Worm (Caenorhabditis elegans): ENCODE data around the gene F46E10.3.
A peak's percentile ranks its signal among the peaks of the same experiment; 100 is the strongest.

F46E10.3 gene

ce11 chrV:6513356-6513755, 4.7 kb upstream of the F46E10.3 start:
- TF ChIP-seq flt-1 (GFP tag; IDR thresholded peaks at IDR 0.05) (no peak), T22C8.4 (GFP tag; IDR thresholded peaks at IDR 0.05) (no peak), tab-1 (GFP tag; IDR thresholded peaks at IDR 0.05) (no peak), cog-1 (tag; optimal IDR thresholded peaks at IDR 0.05) (no peak), ztf-29 (GFP tag; IDR thresholded peaks at IDR 0.05) (no peak), klf-2 (GFP tag; conservative IDR thresholded peaks at IDR 0.05) (no peak), med-1 (GFP tag; optimal IDR thresholded peaks at IDR 0.05; ENCODE audit: insufficient read depth) (no peak), ref-1 (GFP tag; conservative IDR thresholded peaks at IDR 0.05) (no peak), ztf-23 (GFP tag; IDR thresholded peaks at IDR 0.05) (no peak)

ce11 chrV:6513786-6514430, 4.2 kb upstream of the F46E10.3 start:
- TF ChIP-seq T22C8.4 (GFP tag; IDR thresholded peaks at IDR 0.05) = 0 out of 2 replicates have a peak, but pooled peaks have one; percentile 18
- no peak for TF ChIP-seq cog-1 (tag; optimal IDR thresholded peaks at IDR 0.05)

- no peak for TF ChIP-seq med-1 (GFP tag; optimal IDR thresholded peaks at IDR 0.05; ENCODE audit: insufficient read depth)
- no peak for TF ChIP-seq ref-1 (GFP tag; conservative IDR thresholded peaks at IDR 0.05)
- TF ChIP-seq flt-1 (GFP tag; IDR thresholded peaks at IDR 0.05) = no peak
- no peak for TF ChIP-seq klf-2 (GFP tag; conservative IDR thresholded peaks at IDR 0.05)
- no peak for TF ChIP-seq ztf-23 (GFP tag; IDR thresholded peaks at IDR 0.05)
- no peak for TF ChIP-seq ztf-29 (GFP tag; IDR thresholded peaks at IDR 0.05)
- TF ChIP-seq tab-1 (GFP tag; IDR thresholded peaks at IDR 0.05) = no peak
- no peak for TF ChIP-seq cog-1 (tag; optimal IDR thresholded peaks at IDR 0.05)
- no peak for TF ChIP-seq T22C8.4 (GFP tag; IDR thresholded peaks at IDR 0.05)
These were observed 3.2 kb upstream of the F46E10.3 start, which contains the start of gene dpy-11 for ce11 chrV:6514887-6515324. dpy-11 (minus strand) TSS chrV:6515240.

- no peak for TF ChIP-seq ztf-29 (GFP tag; IDR thresholded peaks at IDR 0.05)
- TF ChIP-seq ref-1 (GFP tag; conservative IDR thresholded peaks at IDR 0.05) = no peak
- TF ChIP-seq cog-1 (tag; optimal IDR thresholded peaks at IDR 0.05) = no peak
- TF ChIP-seq tab-1 (GFP tag; IDR thresholded peaks at IDR 0.05) = no peak
- no peak for TF ChIP-seq T22C8.4 (GFP tag; IDR thresholded peaks at IDR 0.05)
- no peak for TF ChIP-seq klf-2 (GFP tag; conservative IDR thresholded peaks at IDR 0.05)
- TF ChIP-seq flt-1 (GFP tag; IDR thresholded peaks at IDR 0.05) = no peak
- no peak for TF ChIP-seq med-1 (GFP tag; optimal IDR thresholded peaks at IDR 0.05; ENCODE audit: insufficient read depth)
- TF ChIP-seq ztf-23 (GFP tag; IDR thresholded peaks at IDR 0.05) = no peak
These were observed 2.8 kb upstream of the F46E10.3 start for ce11 chrV:6515344-6515743.

ce11 chrV:6516491-6517304, 1.4 kb upstream of the F46E10.3 start, which contains the start of gene mdh-1:
mdh-1 (minus strand) TSS chrV:6516526.
- no peak for TF ChIP-seq ztf-29 (GFP tag; IDR thresholded peaks at IDR 0.05)
- no peak for TF ChIP-seq flt-1 (GFP tag; IDR thresholded peaks at IDR 0.05)
- no peak for TF ChIP-seq ref-1 (GFP tag; conservative IDR thresholded peaks at IDR 0.05)
- TF ChIP-seq cog-1 (tag; optimal IDR thresholded peaks at IDR 0.05) = no peak
- no peak for TF ChIP-seq ztf-23 (GFP tag; IDR thresholded peaks at IDR 0.05)
- no peak for TF ChIP-seq klf-2 (GFP tag; conservative IDR thresholded peaks at IDR 0.05)
- TF ChIP-seq T22C8.4 (GFP tag; IDR thresholded peaks at IDR 0.05) = no peak
- no peak for TF ChIP-seq med-1 (GFP tag; optimal IDR thresholded peaks at IDR 0.05; ENCODE audit: insufficient read depth)
- TF ChIP-seq tab-1 (GFP tag; IDR thresholded peaks at IDR 0.05) = no peak

ce11 chrV:6517305-6518224, 532 bp upstream of the F46E10.3 start:
- TF ChIP-seq flt-1 (GFP tag; IDR thresholded peaks at IDR 0.05) = no peak
- no peak for TF ChIP-seq med-1 (GFP tag; optimal IDR thresholded peaks at IDR 0.05; ENCODE audit: insufficient read depth)
- no peak for TF ChIP-seq cog-1 (tag; optimal IDR thresholded peaks at IDR 0.05)
- TF ChIP-seq T22C8.4 (GFP tag; IDR thresholded peaks at IDR 0.05) = no peak
- no peak for TF ChIP-seq ztf-23 (GFP tag; IDR thresholded peaks at IDR 0.05)
- TF ChIP-seq ref-1 (GFP tag; conservative IDR thresholded peaks at IDR 0.05) = no peak
- TF ChIP-seq tab-1 (GFP tag; IDR thresholded peaks at IDR 0.05) = no peak
- TF ChIP-seq ztf-29 (GFP tag; IDR thresholded peaks at IDR 0.05) = no peak
- TF ChIP-seq klf-2 (GFP tag; conservative IDR thresholded peaks at IDR 0.05) = no peak

ce11 chrV:6520385-6521080, 2.4 kb downstream of the F46E10.3 start, which contains the start of the genes F46E10.2 and F46E10.18:
F46E10.2 (plus strand) TSS chrV:6520435.
F46E10.18 (plus strand) TSS chrV:6521030.
- TF ChIP-seq ref-1 (GFP tag; conservative IDR thresholded peaks at IDR 0.05) (no peak), med-1 (GFP tag; optimal IDR thresholded peaks at IDR 0.05; ENCODE audit: insufficient read depth) (no peak), ztf-23 (GFP tag; IDR thresholded peaks at IDR 0.05) (no peak), ztf-29 (GFP tag; IDR thresholded peaks at IDR 0.05) (no peak), T22C8.4 (GFP tag; IDR thresholded peaks at IDR 0.05) (no peak), flt-1 (GFP tag; IDR thresholded peaks at IDR 0.05) (no peak), tab-1 (GFP tag; IDR thresholded peaks at IDR 0.05) (no peak), cog-1 (tag; optimal IDR thresholded peaks at IDR 0.05) (no peak), klf-2 (GFP tag; conservative IDR thresholded peaks at IDR 0.05) (no peak)

- TF ChIP-seq tab-1 (GFP tag; IDR thresholded peaks at IDR 0.05) = no peak
- no peak for TF ChIP-seq ztf-23 (GFP tag; IDR thresholded peaks at IDR 0.05)
- no peak for TF ChIP-seq ref-1 (GFP tag; conservative IDR thresholded peaks at IDR 0.05)
- TF ChIP-seq flt-1 (GFP tag; IDR thresholded peaks at IDR 0.05) = no peak
- no peak for TF ChIP-seq med-1 (GFP tag; optimal IDR thresholded peaks at IDR 0.05; ENCODE audit: insufficient read depth)
- TF ChIP-seq T22C8.4 (GFP tag; IDR thresholded peaks at IDR 0.05) = no peak
- TF ChIP-seq ztf-29 (GFP tag; IDR thresholded peaks at IDR 0.05) = no peak
These were observed 4.9 kb downstream of the F46E10.3 start for ce11 chrV:6522879-6523497.
